Fruit fly (Drosophila melanogaster): Measurements from ENCODE around the gene CG11964.

The CG11964 gene

DNA sequence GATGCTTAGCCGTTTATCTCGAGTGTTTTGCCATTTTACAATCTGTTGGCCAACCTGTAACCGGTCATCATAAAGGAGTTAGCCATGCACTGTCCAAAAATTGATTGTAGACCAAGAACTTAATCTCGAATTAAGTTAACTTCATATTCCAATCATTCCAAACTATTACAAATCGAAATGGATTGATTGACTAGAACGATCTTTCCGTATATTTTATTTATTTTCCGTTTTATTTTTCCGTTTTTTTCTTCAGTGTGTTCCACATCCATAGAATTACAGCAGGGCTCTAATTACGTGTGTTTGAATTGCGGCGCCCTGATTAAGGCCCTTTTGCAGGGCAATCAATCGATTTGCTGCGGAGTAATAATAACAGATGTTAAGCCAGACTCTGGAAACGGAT, 12.1 kb downstream of the CG11964 start (continued):
- TF ChIP-seq CG6654 (GFP tag; optimal IDR thresholded peaks at IDR 0.05) (no peak), ara (GFP tag; IDR thresholded peaks at IDR 0.05) (no peak), disco-r (GFP tag; optimal IDR thresholded peaks at IDR 0.05) (no peak), CG17328 (GFP tag; IDR thresholded peaks at IDR 0.05) (no peak), CG8944 (GFP tag; optimal IDR thresholded peaks at IDR 0.05) (no peak), CG6254 (GFP tag; optimal IDR thresholded peaks at IDR 0.05) (peak; percentile 27), peb (GFP tag; IDR thresholded peaks at IDR 0.05) (no peak), zf30C (GFP tag; optimal IDR thresholded peaks at IDR 0.05) (peak; percentile 24), CG17802 (tag; optimal IDR thresholded peaks at IDR 0.05) (peak; percentile 0), slou (GFP tag; optimal IDR thresholded peaks at IDR 0.05) (no peak), NfI (GFP tag; optimal IDR thresholded peaks at IDR 0.05) (no peak), CG1529 (GFP tag; optimal IDR thresholded peaks at IDR 0.05) (no peak), slp2 (GFP tag; optimal IDR thresholded peaks at IDR 0.05) (no peak), Xbp1 (GFP tag; optimal IDR thresholded peaks at IDR 0.05) (no peak), gt (GFP tag; IDR thresholded peaks at IDR 0.05) (no peak), Sry-δ (GFP tag; optimal IDR thresholded peaks at IDR 0.05) (no peak), ranshi (GFP tag; IDR thresholded peaks at IDR 0.05) (no peak), CG10431 (GFP tag; optimal IDR thresholded peaks at IDR 0.05) (no peak), ftz-f1 (GFP tag; optimal IDR thresholded peaks at IDR 0.05) (no peak), pfk (GFP tag; optimal IDR thresholded peaks at IDR 0.05) (no peak), vnd (GFP tag; IDR thresholded peaks at IDR 0.05; ENCODE audit: partially characterized antibody) (no peak), CG2875 (GFP tag; optimal IDR thresholded peaks at IDR 0.05) (no peak), CG1832 (GFP tag; optimal IDR thresholded peaks at IDR 0.05) (no peak), crp (GFP tag; optimal IDR thresholded peaks at IDR 0.05) (no peak), CG8924 (tag; optimal IDR thresholded peaks at IDR 0.05) (no peak), danr (GFP tag; IDR thresholded peaks at IDR 0.05) (no peak), tup (GFP tag; optimal IDR thresholded peaks at IDR 0.05) (no peak), az2 (GFP tag; optimal IDR thresholded peaks at IDR 0.05) (peak; percentile 12), CG30403 (GFP tag; optimal IDR thresholded peaks at IDR 0.05) (peak; percentile 15), Dref (GFP tag; IDR thresholded peaks at IDR 0.05) (no peak), CG7786 (GFP tag; optimal IDR thresholded peaks at IDR 0.05) (no peak), CG9876 (GFP tag; optimal IDR thresholded peaks at IDR 0.05) (no peak), Lhr (GFP tag; optimal IDR thresholded peaks at IDR 0.05) (no peak), btn (GFP tag; optimal IDR thresholded peaks at IDR 0.05) (no peak), CG6765 (GFP tag; optimal IDR thresholded peaks at IDR 0.05) (no peak), da (GFP tag; optimal IDR thresholded peaks at IDR 0.05) (no peak), prd (optimal IDR thresholded peaks at IDR 0.05) (no peak), prd (GFP tag; IDR thresholded peaks at IDR 0.05) (peak; percentile 33; the same call in 1 of the 3 replicates), CG15479 (GFP tag; optimal IDR thresholded peaks at IDR 0.05) (no peak), hb (GFP tag; IDR thresholded peaks at IDR 0.05; ENCODE audit: partially characterized antibody) (no peak), cwo (GFP tag; optimal IDR thresholded peaks at IDR 0.05) (no peak), pan (optimal IDR thresholded peaks at IDR 0.05) (no peak), pan (GFP tag; optimal IDR thresholded peaks at IDR 0.05 in 1 of 2, IDR thresholded peaks at IDR 0.05 in 1 of 2) (peak in 1 of 2 experiments; percentile 17), dmrt11E (tag; optimal IDR thresholded peaks at IDR 0.05) (peak; percentile 51), dimm (GFP tag; IDR thresholded peaks at IDR 0.05) (no peak), CG15011 (GFP tag; optimal IDR thresholded peaks at IDR 0.05) (no peak), CG9932 (GFP tag; IDR thresholded peaks at IDR 0.05) (no peak), CG4854 (GFP tag; optimal IDR thresholded peaks at IDR 0.05) (no peak), Dek (tag; optimal IDR thresholded peaks at IDR 0.05) (no peak), CG3726 (GFP tag; IDR thresholded peaks at IDR 0.05) (no peak), zfh1 (GFP tag; IDR thresholded peaks at IDR 0.05) (no peak), CG9817 (tag; optimal IDR thresholded peaks at IDR 0.05) (no peak)

Data from whole organism, embryonic.